Worm (Caenorhabditis elegans): ENCODE measurements around the gene T26E4.3.

ce11 chrV:15833622-15834021 is 51.0 kb downstream of the T26E4.3 start, which contains the start of gene srbc-54:
- TF ChIP-seq zag-1 (tag; optimal IDR thresholded peaks at IDR 0.05) (no peak), ama-1 (optimal IDR thresholded peaks at IDR 0.05) (no peak), mdl-1 (tag; optimal IDR thresholded peaks at IDR 0.05) (no peak), ZK546.5 (tag; optimal IDR thresholded peaks at IDR 0.05) (no peak), ceh-16 (tag; optimal IDR thresholded peaks at IDR 0.05) (no peak), pqm-1 (tag; optimal IDR thresholded peaks at IDR 0.05) (no peak), nhr-237 (tag; optimal IDR thresholded peaks at IDR 0.05) (no peak), lin-39 (tag; optimal IDR thresholded peaks at IDR 0.05) (no peak)

All from whole organism, L3 larva.